Fruit fly (Drosophila melanogaster) whole organism, embryonic: ENCODE data around the gene pes.
A peak's percentile ranks its signal among the peaks of the same experiment; 100 is the strongest.

Experiments used
- BEAF-32 ChIP-seq: fragments of 200-800 bp; sonication (Bioruptor generic); optimal IDR thresholded peaks from 3 replicates; lab custom pipeline; 2017; ENCODE audit warnings: missing biosample characterization, missing genetic modification characterization, mild to moderate bottlenecking, moderate library complexity, missing genetic modification reagents
- Blimp-1 ChIP-seq: fragments of 200-800 bp; sonication (Bioruptor generic); optimal IDR thresholded peaks from 3 replicates; lab custom pipeline; 2018; ENCODE audit warnings: missing biosample characterization, missing genetic modification characterization, mild to moderate bottlenecking, moderate library complexity, missing genetic modification reagents
- C15 ChIP-seq: fragments of 200-800 bp; sonication (Bioruptor generic); IDR thresholded peaks from 3 replicates; pipeline ENCODE4 v1.3.6; 2022; ENCODE audit warnings: missing biosample characterization, missing genetic modification characterization
- CG10431 ChIP-seq: fragments of 200-800 bp; sonication (Bioruptor generic); optimal IDR thresholded peaks from 3 replicates; lab custom pipeline; 2018; ENCODE audit warnings: missing biosample characterization, mild to moderate bottlenecking, missing genetic modification characterization
- CG11504 ChIP-seq: fragments of 200-800 bp; sonication (Bioruptor generic); optimal IDR thresholded peaks from 3 replicates; lab custom pipeline; 2019; ENCODE audit warnings: missing biosample characterization, mild to moderate bottlenecking, missing genetic modification characterization, moderate library complexity
- CG12236 ChIP-seq: fragments of 200-800 bp; sonication (Bioruptor generic); optimal IDR thresholded peaks from 2 replicates; lab custom pipeline; 2016; ENCODE audit warnings: missing biosample characterization, missing genetic modification characterization
- CG14860 ChIP-seq: fragments of 200-800 bp; sonication (Bioruptor generic); IDR thresholded peaks from 3 replicates; pipeline ENCODE4 v1.3.6; 2022; ENCODE audit warnings: missing biosample characterization, missing genetic modification characterization; ENCODE audit not compliant: partially characterized antibody
- CG15514 ChIP-seq: fragments of 200-800 bp; sonication (Bioruptor generic); optimal IDR thresholded peaks from 3 replicates; lab custom pipeline; 2017; ENCODE audit warnings: missing biosample characterization, missing genetic modification characterization, mild to moderate bottlenecking, moderate library complexity, missing genetic modification reagents
- CG1647 ChIP-seq: fragments of 200-800 bp; sonication (Bioruptor generic); optimal IDR thresholded peaks from 3 replicates; lab custom pipeline; 2016; ENCODE audit warnings: missing biosample characterization, missing genetic modification characterization
- CG16813 ChIP-seq: fragments of 200-800 bp; sonication (Bioruptor generic); IDR thresholded peaks from 3 replicates; pipeline ENCODE4 v1.3.6; 2022; ENCODE audit warnings: missing biosample characterization, missing genetic modification characterization; ENCODE audit not compliant: partially characterized antibody
- CG2120 ChIP-seq: fragments of 200-800 bp; sonication (Bioruptor generic); optimal IDR thresholded peaks from 3 replicates; lab custom pipeline; 2016; ENCODE audit warnings: missing biosample characterization, missing genetic modification characterization
- CG2199 ChIP-seq: fragments of 200-800 bp; sonication (Bioruptor generic); IDR thresholded peaks from 3 replicates; pipeline ENCODE4 v1.3.6; 2022; ENCODE audit warnings: missing biosample characterization, missing genetic modification characterization
- CG3065 ChIP-seq: fragments of 200-800 bp; sonication (Bioruptor generic); optimal IDR thresholded peaks from 2 replicates; lab custom pipeline; 2016; ENCODE audit warnings: missing biosample characterization, missing genetic modification characterization
- CG33557 ChIP-seq: fragments of 200-800 bp; sonication (Bioruptor generic); optimal IDR thresholded peaks from 2 replicates; lab custom pipeline; 2019; ENCODE audit warnings: missing biosample characterization, mild to moderate bottlenecking, missing genetic modification characterization, moderate library complexity
- CG4707 ChIP-seq: fragments of 200-800 bp; sonication (Bioruptor generic); optimal IDR thresholded peaks from 2 replicates; lab custom pipeline; 2018; ENCODE audit warnings: missing biosample characterization, mild to moderate bottlenecking, missing genetic modification characterization, moderate library complexity
- CG5180 ChIP-seq: fragments of 200-800 bp; sonication (Bioruptor generic); optimal IDR thresholded peaks from 3 replicates; lab custom pipeline; 2017; ENCODE audit warnings: missing biosample characterization, missing genetic modification characterization, mild to moderate bottlenecking, moderate library complexity, missing genetic modification reagents
- CG7786 ChIP-seq: fragments of 200-800 bp; sonication (Bioruptor generic); optimal IDR thresholded peaks from 2 replicates; lab custom pipeline; 2016; ENCODE audit warnings: missing biosample characterization, missing genetic modification characterization
- Dp ChIP-seq: fragments of 200-800 bp; sonication (Bioruptor generic); optimal IDR thresholded peaks from 2 replicates; lab custom pipeline; 2018; ENCODE audit warnings: missing biosample characterization, mild to moderate bottlenecking, missing genetic modification characterization, moderate library complexity
- ERR ChIP-seq: fragments of 200-800 bp; sonication (Bioruptor generic); optimal IDR thresholded peaks from 2 replicates; lab custom pipeline; 2016; ENCODE audit warnings: missing biosample characterization, missing genetic modification characterization
- Hey ChIP-seq: fragments of 200-800 bp; sonication (Bioruptor generic); optimal IDR thresholded peaks from 3 replicates; lab custom pipeline; 2018; ENCODE audit warnings: missing biosample characterization, mild to moderate bottlenecking, missing genetic modification characterization
- HmgZ ChIP-seq: fragments of 200-800 bp; sonication (Bioruptor generic); optimal IDR thresholded peaks from 2 replicates; lab custom pipeline; 2018; ENCODE audit warnings: missing biosample characterization, mild to moderate bottlenecking, missing genetic modification characterization
- Hr51 ChIP-seq, 2 experiments: fragments of 200-800 bp; sonication (Bioruptor generic); optimal IDR thresholded peaks; 2 replicates in 1 of 2; 3 replicates in 1 of 2; lab custom pipeline; 2016 to 2018; ENCODE audit warnings: missing biosample characterization in 2 of 2, missing genetic modification characterization in 2 of 2, mild to moderate bottlenecking in 1 of 2, moderate library complexity in 1 of 2
- Myb ChIP-seq: fragments of 200-800 bp; sonication (Bioruptor generic); optimal IDR thresholded peaks from 2 replicates; lab custom pipeline; 2016; ENCODE audit warnings: missing biosample characterization, missing genetic modification characterization
- NC2β ChIP-seq: fragments of 200-800 bp; sonication (Bioruptor generic); optimal IDR thresholded peaks from 2 replicates; lab custom pipeline; 2016; ENCODE audit warnings: missing biosample characterization, missing genetic modification characterization
- Side ChIP-seq: fragments of 200-800 bp; sonication (Bioruptor generic); optimal IDR thresholded peaks from 2 replicates; lab custom pipeline; 2016; ENCODE audit warnings: missing biosample characterization, missing genetic modification characterization
- Sry-δ ChIP-seq: fragments of 200-800 bp; sonication (Bioruptor generic); optimal IDR thresholded peaks from 2 replicates; lab custom pipeline; 2016; ENCODE audit warnings: missing biosample characterization, missing genetic modification characterization
- abd-A ChIP-seq: fragments of 200-800 bp; sonication (Bioruptor generic); optimal IDR thresholded peaks from 3 replicates; lab custom pipeline; 2019; ENCODE audit warnings: missing biosample characterization, mild to moderate bottlenecking, missing genetic modification characterization, moderate library complexity
- amos ChIP-seq: fragments of 200-800 bp; sonication (Bioruptor generic); IDR thresholded peaks from 2 replicates; pipeline ENCODE4 v1.3.6; 2022; ENCODE audit warnings: missing biosample characterization, missing genetic modification characterization; ENCODE audit not compliant: partially characterized antibody
- cato ChIP-seq: fragments of 200-800 bp; sonication (Bioruptor generic); optimal IDR thresholded peaks from 2 replicates; lab custom pipeline; 2016; ENCODE audit warnings: missing biosample characterization, missing genetic modification characterization, borderline replicate concordance
- caup ChIP-seq: fragments of 200-800 bp; sonication (Bioruptor generic); optimal IDR thresholded peaks from 3 replicates; lab custom pipeline; 2017; ENCODE audit warnings: missing biosample characterization, mild to moderate bottlenecking, missing genetic modification characterization, moderate library complexity; ENCODE audit not compliant: severe bottlenecking
- cwo ChIP-seq: fragments of 200-800 bp; sonication (Bioruptor generic); optimal IDR thresholded peaks from 3 replicates; lab custom pipeline; 2017; ENCODE audit warnings: missing biosample characterization, missing genetic modification characterization, mild to moderate bottlenecking, moderate library complexity, missing genetic modification reagents
- ewg ChIP-seq: fragments of 200-800 bp; sonication (Bioruptor generic); optimal IDR thresholded peaks from 3 replicates; lab custom pipeline; 2017; ENCODE audit warnings: mild to moderate bottlenecking, missing biosample characterization, missing genetic modification reagents, missing genetic modification characterization
- grn ChIP-seq: fragments of 200-800 bp; sonication (Bioruptor generic); optimal IDR thresholded peaks from 3 replicates; lab custom pipeline; 2017; ENCODE audit warnings: missing biosample characterization, missing genetic modification characterization
- hkb ChIP-seq, 2 experiments: fragments of 200-800 bp in 1 of 2; fragments of >200 bp in 1 of 2; sonication (Bioruptor generic) in 1 of 2; IDR thresholded peaks in 1 of 2; optimal IDR thresholded peaks in 1 of 2; 2 replicates each; pipeline versions ENCODE4 v1.3.6 to Lab custom; 2017 to 2022; ENCODE audit warnings: missing biosample characterization in 1 of 2, missing genetic modification characterization in 1 of 2
- inv ChIP-seq: fragments of 200-800 bp; sonication (Bioruptor generic); IDR thresholded peaks from 2 replicates; pipeline ENCODE4 v1.3.6; 2022; ENCODE audit warnings: missing biosample characterization, missing genetic modification characterization; ENCODE audit not compliant: partially characterized antibody
- nom ChIP-seq: fragments of 200-800 bp; sonication (Bioruptor generic); optimal IDR thresholded peaks from 2 replicates; lab custom pipeline; 2017; ENCODE audit warnings: missing biosample characterization, missing genetic modification characterization, mild to moderate bottlenecking, moderate library complexity, missing genetic modification reagents
- onecut ChIP-seq: fragments of 200-800 bp; sonication (Bioruptor generic); IDR thresholded peaks from 2 replicates; pipeline ENCODE4 v1.3.6; 2022; ENCODE audit warnings: missing biosample characterization, missing genetic modification characterization
- org-1 ChIP-seq: fragments of 200-800 bp; sonication (Bioruptor generic); optimal IDR thresholded peaks from 2 replicates; lab custom pipeline; 2017; ENCODE audit warnings: missing biosample characterization, missing genetic modification characterization
- pzg ChIP-seq: fragments of 200-800 bp; sonication (Bioruptor generic); optimal IDR thresholded peaks from 3 replicates; lab custom pipeline; 2018; ENCODE audit warnings: missing biosample characterization, mild to moderate bottlenecking, missing genetic modification characterization, moderate library complexity
- salm ChIP-seq: fragments of 200-800 bp; sonication (Bioruptor generic); optimal IDR thresholded peaks from 2 replicates; lab custom pipeline; 2018; ENCODE audit warnings: missing biosample characterization, mild to moderate bottlenecking, missing genetic modification characterization
- sd ChIP-seq: fragments of 200-800 bp; sonication (Bioruptor generic); optimal IDR thresholded peaks from 3 replicates; lab custom pipeline; 2018; ENCODE audit warnings: missing biosample characterization, mild to moderate bottlenecking, missing genetic modification characterization, moderate library complexity
- sob ChIP-seq: fragments of 200-800 bp; sonication (Bioruptor generic); IDR thresholded peaks from 2 replicates; pipeline ENCODE4 v1.3.6; 2022; ENCODE audit warnings: missing biosample characterization, missing genetic modification characterization
- tin ChIP-seq: fragments of 200-800 bp; sonication (Bioruptor generic); optimal IDR thresholded peaks from 3 replicates; lab custom pipeline; 2016; ENCODE audit warnings: missing biosample characterization, missing genetic modification characterization
- tx ChIP-seq: fragments of 200-800 bp; sonication (Bioruptor generic); optimal IDR thresholded peaks from 2 replicates; lab custom pipeline; 2016; ENCODE audit warnings: missing biosample characterization, missing genetic modification characterization
- unpg ChIP-seq: fragments of 200-800 bp; sonication (Bioruptor generic); optimal IDR thresholded peaks from 3 replicates; lab custom pipeline; 2018; ENCODE audit warnings: missing biosample characterization, mild to moderate bottlenecking, missing genetic modification characterization, moderate library complexity
- zen2 ChIP-seq: fragments of 200-800 bp; sonication (Bioruptor generic); IDR thresholded peaks from 3 replicates; pipeline ENCODE4 v1.3.6; 2022; ENCODE audit warnings: missing biosample characterization, missing genetic modification characterization; ENCODE audit not compliant: partially characterized antibody

pes gene

dm6 chr2L:7984059-7984800 lies 9.8 kb downstream of the pes start, which contains the start of gene Snoo (continued):
- TF ChIP-seq Myb (GFP tag; lab: Kevin White, UChicago) = peak; percentile 94
- peak; percentile 11; the same call in 1 of the 2 replicates for TF ChIP-seq sob (GFP tag; lab: Robert Waterston, UW)
- TF ChIP-seq salm (tag; lab: Kevin White, UChicago) = peak; percentile 2
- peak; percentile 17; the same call in 1 of the 2 replicates for TF ChIP-seq onecut (GFP tag; lab: Robert Waterston, UW)
- no peak for TF ChIP-seq CG4707
- 0 out of 3 replicates have a peak, but pooled peaks have one; percentile 15 for TF ChIP-seq CG16813 (GFP tag; lab: Robert Waterston, UW)
- no peak for TF ChIP-seq C15 (GFP tag; lab: Robert Waterston, UW)
- TF ChIP-seq CG1647 (GFP tag; lab: Kevin White, UChicago) = no peak
- no peak for TF ChIP-seq cato (GFP tag; lab: Kevin White, UChicago)
- no peak for TF ChIP-seq CG7786 (GFP tag; lab: Kevin White, UChicago)
- TF ChIP-seq org-1 (GFP tag; lab: Kevin White, UChicago) = no peak
- TF ChIP-seq Dp = peak; percentile 20
- peak; percentile 28 for TF ChIP-seq abd-A (tag; lab: Kevin White, UChicago)
- peak; percentile 6 for TF ChIP-seq nom (GFP tag; lab: Kevin White, UChicago)
- peak; percentile 47 for TF ChIP-seq HmgZ (tag; lab: Kevin White, UChicago)
- peak; percentile 27 for TF ChIP-seq ERR
- no peak for TF ChIP-seq CG33557 (GFP tag; lab: Kevin White, UChicago)
- TF ChIP-seq CG10431 (GFP tag; lab: Kevin White, UChicago) = no peak
- TF ChIP-seq zen2 (GFP tag; lab: Robert Waterston, UW) = peak; percentile 64; the same call in 2 of the 3 replicates
- TF ChIP-seq sd (tag; lab: Kevin White, UChicago) = peak; percentile 15
- peak; percentile 82 for TF ChIP-seq grn (GFP tag; lab: Kevin White, UChicago)
- TF ChIP-seq Blimp-1 = peak; percentile 3
- TF ChIP-seq BEAF-32 (GFP tag; lab: Kevin White, UChicago) = peak; percentile 24
- peak; percentile 31 for TF ChIP-seq CG11504 (tag; lab: Kevin White, UChicago)
- TF ChIP-seq inv = no peak
- peak; percentile 87 for TF ChIP-seq cwo (GFP tag; lab: Kevin White, UChicago)
- TF ChIP-seq NC2β = no peak
- no peak for TF ChIP-seq CG2120 (GFP tag; lab: Kevin White, UChicago)
- no peak for TF ChIP-seq CG2199
- TF ChIP-seq tin = no peak
- no peak for TF ChIP-seq Side (GFP tag; lab: Kevin White, UChicago)
- peak; percentile 88 for TF ChIP-seq pzg (GFP tag; lab: Kevin White, UChicago)
- no peak for TF ChIP-seq CG12236 (GFP tag; lab: Kevin White, UChicago)
- TF ChIP-seq caup = peak; percentile 28
- no peak for TF ChIP-seq CG3065 (GFP tag; lab: Kevin White, UChicago)
- no peak for TF ChIP-seq unpg
- peak; percentile 8 for TF ChIP-seq Hey (tag; lab: Kevin White, UChicago)
- TF ChIP-seq Hr51 (GFP tag; optimal IDR thresholded peaks at IDR 0.05; lab: Kevin White, UChicago) = no peak
- peak; percentile 23; the same call in 1 of the 2 replicates for TF ChIP-seq amos (GFP tag; lab: Robert Waterston, UW)
- TF ChIP-seq Sry-δ (GFP tag; lab: Kevin White, UChicago) = peak; percentile 0
- TF ChIP-seq tx (GFP tag; lab: Kevin White, UChicago) = no peak
- TF ChIP-seq hkb (optimal IDR thresholded peaks at IDR 0.05; lab: Kevin White, UChicago) = no peak
- TF ChIP-seq hkb (GFP tag; IDR thresholded peaks at IDR 0.05; lab: Robert Waterston, UW) = 0 out of 2 replicates have a peak, but pooled peaks have one; percentile 20
- TF ChIP-seq ewg (GFP tag; lab: Kevin White, UChicago) = peak; percentile 46
- TF ChIP-seq CG14860 = no peak
- TF ChIP-seq CG15514 (GFP tag; lab: Kevin White, UChicago) = peak; percentile 72
- TF ChIP-seq CG5180 (GFP tag; lab: Kevin White, UChicago) = peak; percentile 26
